Fruit fly (Drosophila melanogaster) whole organism, embryonic: Measurements from ENCODE around the gene Hexo1.

Source experiments
- ATbp ChIP-seq: fragments of 200-800 bp; sonication (Bioruptor generic); optimal IDR thresholded peaks from 2 replicates; lab custom pipeline; 2017; ENCODE audit warnings: missing biosample characterization, mild to moderate bottlenecking, missing genetic modification characterization, missing genetic modification reagents
- Aef1 ChIP-seq: fragments of 200-800 bp; sonication (Bioruptor generic); IDR thresholded peaks from 3 replicates; pipeline ENCODE4 v1.3.6; 2022; ENCODE audit warnings: missing biosample characterization, missing genetic modification characterization
- Awh ChIP-seq: fragments of 200-800 bp; sonication (Bioruptor generic); IDR thresholded peaks from 2 replicates; pipeline ENCODE4, ENCODE4 v1.3.6; 2022; ENCODE audit warnings: missing biosample characterization, missing genetic modification characterization
- CG10543 ChIP-seq: fragments of 200-800 bp; sonication (Bioruptor generic); optimal IDR thresholded peaks from 3 replicates; lab custom pipeline; 2017; ENCODE audit warnings: missing biosample characterization, mild to moderate bottlenecking, missing genetic modification characterization, moderate library complexity
- CG11456 ChIP-seq: fragments of 200-800 bp; sonication (Bioruptor generic); IDR thresholded peaks from 3 replicates; pipeline ENCODE4 v1.3.6; 2022; ENCODE audit warnings: missing biosample characterization, missing genetic modification characterization
- CG12071 ChIP-seq: fragments of 200-800 bp; sonication (Bioruptor generic); optimal IDR thresholded peaks from 3 replicates; lab custom pipeline; 2018; ENCODE audit warnings: missing biosample characterization, mild to moderate bottlenecking, missing genetic modification characterization
- CG1233 ChIP-seq: fragments of 200-800 bp; sonication (Bioruptor generic); optimal IDR thresholded peaks from 4 replicates; lab custom pipeline; 2018; ENCODE audit warnings: missing biosample characterization, mild to moderate bottlenecking, missing genetic modification characterization
- CG12391 ChIP-seq: fragments of 200-800 bp; sonication (Bioruptor generic); optimal IDR thresholded peaks from 3 replicates; lab custom pipeline; 2018; ENCODE audit warnings: missing biosample characterization, mild to moderate bottlenecking, missing genetic modification characterization, moderate library complexity
- CG12659 ChIP-seq: fragments of 200-800 bp; sonication (Bioruptor generic); optimal IDR thresholded peaks from 3 replicates; lab custom pipeline; 2017; ENCODE audit warnings: mild to moderate bottlenecking, missing biosample characterization, missing genetic modification reagents, missing genetic modification characterization
- CG13287 ChIP-seq: fragments of 200-800 bp; sonication (Bioruptor generic); IDR thresholded peaks from 2 replicates; pipeline ENCODE4 v1.3.6; 2022; ENCODE audit warnings: missing biosample characterization, missing genetic modification characterization; ENCODE audit not compliant: partially characterized antibody
- CG13894 ChIP-seq: fragments of 200-800 bp; sonication (Bioruptor generic); optimal IDR thresholded peaks from 3 replicates; lab custom pipeline; 2018; ENCODE audit warnings: missing biosample characterization, mild to moderate bottlenecking, missing genetic modification characterization, moderate library complexity
- CG14965 ChIP-seq: fragments of 200-800 bp; sonication (Bioruptor generic); optimal IDR thresholded peaks from 2 replicates; lab custom pipeline; 2016; ENCODE audit warnings: missing biosample characterization, missing genetic modification characterization, borderline replicate concordance
- CG17612 ChIP-seq: fragments of 200-800 bp; sonication (Bioruptor generic); IDR thresholded peaks from 2 replicates; pipeline ENCODE4 v1.3.6; 2022; ENCODE audit warnings: missing biosample characterization, missing genetic modification characterization
- CG18764 ChIP-seq: fragments of 200-800 bp; sonication (Bioruptor generic); optimal IDR thresholded peaks from 3 replicates; lab custom pipeline; 2016; ENCODE audit warnings: missing biosample characterization, missing genetic modification characterization
- CG2129 ChIP-seq: fragments of 200-800 bp; sonication (Bioruptor generic); IDR thresholded peaks from 2 replicates; pipeline ENCODE4 v1.3.6; 2022; ENCODE audit warnings: missing biosample characterization, missing genetic modification characterization; ENCODE audit not compliant: partially characterized antibody
- CG2199 ChIP-seq: fragments of 200-800 bp; sonication (Bioruptor generic); IDR thresholded peaks from 3 replicates; pipeline ENCODE4 v1.3.6; 2022; ENCODE audit warnings: missing biosample characterization, missing genetic modification characterization
- CG2678 ChIP-seq: fragments of 200-800 bp; sonication (Bioruptor generic); optimal IDR thresholded peaks from 3 replicates; lab custom pipeline; 2019; ENCODE audit warnings: missing biosample characterization, mild to moderate bottlenecking, missing genetic modification characterization, moderate library complexity
- CG4282 ChIP-seq: fragments of 200-800 bp; sonication (Bioruptor generic); optimal IDR thresholded peaks from 2 replicates; lab custom pipeline; 2016; ENCODE audit warnings: missing biosample characterization, missing genetic modification characterization
- CG4404 ChIP-seq: fragments of 200-800 bp; sonication (Bioruptor generic); IDR thresholded peaks from 2 replicates; pipeline ENCODE4 v1.3.6; 2022; ENCODE audit warnings: missing biosample characterization, missing genetic modification characterization
- CG6254 ChIP-seq: fragments of 200-800 bp; sonication (Bioruptor generic); optimal IDR thresholded peaks from 3 replicates; lab custom pipeline; 2017; ENCODE audit warnings: mild to moderate bottlenecking, missing biosample characterization, missing genetic modification reagents, missing genetic modification characterization
- CG7357 ChIP-seq: fragments of 200-800 bp; sonication (Bioruptor generic); IDR thresholded peaks from 3 replicates; pipeline ENCODE4 v1.3.6; 2022; ENCODE audit warnings: missing biosample characterization, missing genetic modification characterization
- CG7963 ChIP-seq: fragments of 200-800 bp; sonication (Bioruptor generic); IDR thresholded peaks from 3 replicates; pipeline ENCODE4 v1.3.6; 2022; ENCODE audit warnings: missing biosample characterization, missing genetic modification characterization; ENCODE audit not compliant: partially characterized antibody
- CG9797 ChIP-seq: fragments of 200-800 bp; sonication (Bioruptor generic); optimal IDR thresholded peaks from 3 replicates; lab custom pipeline; 2018; ENCODE audit warnings: missing biosample characterization, mild to moderate bottlenecking, missing genetic modification characterization
- Camta ChIP-seq: fragments of 200-800 bp; sonication (Bioruptor generic); optimal IDR thresholded peaks from 2 replicates; lab custom pipeline; 2016; ENCODE audit warnings: missing biosample characterization, missing genetic modification characterization
- Chrac-16 ChIP-seq: fragments of 200-800 bp; sonication (Bioruptor generic); optimal IDR thresholded peaks from 3 replicates; lab custom pipeline; 2016; ENCODE audit warnings: missing biosample characterization, missing genetic modification characterization
- CrebB ChIP-seq: fragments of 200-800 bp; sonication (Bioruptor generic); optimal IDR thresholded peaks from 3 replicates; lab custom pipeline; 2018; ENCODE audit warnings: missing biosample characterization, mild to moderate bottlenecking, missing genetic modification characterization
- Eip74EF ChIP-seq, 2 experiments: fragments of 200-800 bp in 1 of 2; fragments of >200 bp in 1 of 2; sonication (Bioruptor generic) in 1 of 2; optimal IDR thresholded peaks; 2 replicates each; lab custom pipeline; 2017 to 2019; ENCODE audit warnings: missing biosample characterization in 2 of 2, missing genetic modification characterization in 2 of 2, mild to moderate bottlenecking in 1 of 2, moderate library complexity in 1 of 2
- Fer2 ChIP-seq: fragments of 200-800 bp; sonication (Bioruptor generic); optimal IDR thresholded peaks from 2 replicates; lab custom pipeline; 2018; ENCODE audit warnings: missing biosample characterization, mild to moderate bottlenecking, missing genetic modification characterization, moderate library complexity
- HLH4C ChIP-seq: fragments of 200-800 bp; sonication (Bioruptor generic); IDR thresholded peaks from 3 replicates; pipeline ENCODE4 v1.3.6; 2022; ENCODE audit warnings: missing biosample characterization, missing genetic modification characterization; ENCODE audit not compliant: partially characterized antibody
- HLHmδ ChIP-seq: fragments of 200-800 bp; sonication (Bioruptor generic); optimal IDR thresholded peaks from 2 replicates; lab custom pipeline; 2018; ENCODE audit warnings: missing biosample characterization, mild to moderate bottlenecking, missing genetic modification characterization, moderate library complexity
- Hey ChIP-seq: fragments of 200-800 bp; sonication (Bioruptor generic); optimal IDR thresholded peaks from 3 replicates; lab custom pipeline; 2018; ENCODE audit warnings: missing biosample characterization, mild to moderate bottlenecking, missing genetic modification characterization
- Myb ChIP-seq: fragments of 200-800 bp; sonication (Bioruptor generic); optimal IDR thresholded peaks from 2 replicates; lab custom pipeline; 2016; ENCODE audit warnings: missing biosample characterization, missing genetic modification characterization
- NC2β ChIP-seq: fragments of 200-800 bp; sonication (Bioruptor generic); optimal IDR thresholded peaks from 2 replicates; lab custom pipeline; 2016; ENCODE audit warnings: missing biosample characterization, missing genetic modification characterization
- TFAM ChIP-seq: fragments of 200-800 bp; sonication (Bioruptor generic); optimal IDR thresholded peaks from 2 replicates; lab custom pipeline; 2017; ENCODE audit warnings: missing biosample characterization, missing genetic modification characterization, inconsistent platforms
- Tbp ChIP-seq: fragments of >200 bp; optimal IDR thresholded peaks from 2 replicates; lab custom pipeline; 2018; ENCODE audit warnings: missing biosample characterization, missing genetic modification characterization
- Xrp1 ChIP-seq: fragments of 200-800 bp; sonication (Bioruptor generic); IDR thresholded peaks from 2 replicates; pipeline ENCODE4 v1.3.6; 2022; ENCODE audit warnings: missing biosample characterization, missing genetic modification characterization
- cato ChIP-seq: fragments of 200-800 bp; sonication (Bioruptor generic); optimal IDR thresholded peaks from 2 replicates; lab custom pipeline; 2016; ENCODE audit warnings: missing biosample characterization, missing genetic modification characterization, borderline replicate concordance
- caup ChIP-seq: fragments of 200-800 bp; sonication (Bioruptor generic); optimal IDR thresholded peaks from 3 replicates; lab custom pipeline; 2017; ENCODE audit warnings: missing biosample characterization, mild to moderate bottlenecking, missing genetic modification characterization, moderate library complexity; ENCODE audit not compliant: severe bottlenecking
- chn ChIP-seq: fragments of 200-800 bp; sonication (Bioruptor generic); optimal IDR thresholded peaks from 2 replicates; lab custom pipeline; 2016; ENCODE audit warnings: missing biosample characterization, missing genetic modification characterization
- dimm ChIP-seq: fragments of 200-800 bp; sonication (Bioruptor generic); IDR thresholded peaks from 2 replicates; pipeline ENCODE4 v1.3.6; 2022; ENCODE audit warnings: missing biosample characterization, missing genetic modification characterization
- eyg ChIP-seq: fragments of 200-800 bp; sonication (Bioruptor generic); optimal IDR thresholded peaks from 3 replicates; lab custom pipeline; 2016; ENCODE audit warnings: missing biosample characterization, missing genetic modification characterization
- gfzf ChIP-seq: fragments of 200-800 bp; sonication (Bioruptor generic); optimal IDR thresholded peaks from 2 replicates; lab custom pipeline; 2016; ENCODE audit warnings: missing biosample characterization, mild to moderate bottlenecking, missing genetic modification characterization, moderate library complexity
- mam ChIP-seq: fragments of 200-800 bp; sonication (Bioruptor generic); optimal IDR thresholded peaks from 3 replicates; lab custom pipeline; 2016; ENCODE audit warnings: missing biosample characterization, missing genetic modification characterization
- mld ChIP-seq: fragments of 200-800 bp; sonication (Bioruptor generic); IDR thresholded peaks from 3 replicates; pipeline ENCODE4 v1.3.6; 2022; ENCODE audit warnings: missing biosample characterization, missing genetic modification characterization; ENCODE audit not compliant: partially characterized antibody
- nom ChIP-seq: fragments of 200-800 bp; sonication (Bioruptor generic); optimal IDR thresholded peaks from 2 replicates; lab custom pipeline; 2017; ENCODE audit warnings: missing biosample characterization, missing genetic modification characterization, mild to moderate bottlenecking, moderate library complexity, missing genetic modification reagents
- pnt ChIP-seq: fragments of 200-800 bp; sonication (Bioruptor generic); optimal IDR thresholded peaks from 3 replicates; lab custom pipeline; 2016; ENCODE audit warnings: missing biosample characterization, missing genetic modification characterization
- salm ChIP-seq: fragments of 200-800 bp; sonication (Bioruptor generic); optimal IDR thresholded peaks from 2 replicates; lab custom pipeline; 2018; ENCODE audit warnings: missing biosample characterization, mild to moderate bottlenecking, missing genetic modification characterization
- slbo ChIP-seq: fragments of 200-800 bp; sonication (Bioruptor generic); IDR thresholded peaks from 2 replicates; pipeline ENCODE4 v1.3.6; 2022; ENCODE audit warnings: missing biosample characterization, missing genetic modification characterization
- yki ChIP-seq: fragments of >200 bp; optimal IDR thresholded peaks from 3 replicates; lab custom pipeline; 2018
- zen2 ChIP-seq: fragments of 200-800 bp; sonication (Bioruptor generic); IDR thresholded peaks from 3 replicates; pipeline ENCODE4 v1.3.6; 2022; ENCODE audit warnings: missing biosample characterization, missing genetic modification characterization; ENCODE audit not compliant: partially characterized antibody

Hexo1 gene

DNA sequence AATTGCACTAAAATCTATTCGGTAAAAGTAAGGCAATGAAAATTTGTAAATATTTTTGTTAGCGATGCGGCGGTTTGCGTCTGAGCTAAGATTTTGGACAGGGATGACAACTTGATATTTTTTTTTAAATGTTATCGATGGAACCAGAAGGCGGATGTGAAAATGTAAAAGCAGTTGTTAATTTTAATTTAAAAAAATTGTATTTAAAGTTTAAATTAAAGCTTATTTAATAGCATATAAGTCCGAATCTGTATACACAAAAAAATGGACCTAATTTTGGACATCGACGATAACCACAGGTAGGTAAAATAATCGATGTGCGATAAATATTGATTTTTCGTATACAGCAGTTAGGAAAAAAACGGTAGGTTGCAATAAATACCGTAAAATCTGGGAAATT lies 26.1 kb upstream of the Hexo1 start, which contains the start of the genes CG11586 and VhaM9.7-a (continued):
- TF ChIP-seq Fer2 (tag; lab: Kevin White, UChicago) (no peak), Myb (GFP tag; lab: Kevin White, UChicago) (peak; percentile 68), CG7963 (GFP tag; lab: Robert Waterston, UW) (0 out of 3 replicates have a peak, but pooled peaks have one; percentile 38), CG4404 (no peak), Camta (no peak), TFAM (GFP tag; lab: Kevin White, UChicago) (no peak), CG12391 (peak; percentile 50), caup (GFP tag; lab: Kevin White, UChicago) (no peak), CG2678 (no peak), NC2β (GFP tag; lab: Kevin White, UChicago) (no peak), Tbp (GFP tag; lab: Kevin White, UChicago) (no peak), eyg (GFP tag; lab: Kevin White, UChicago) (no peak), CG14965 (GFP tag; lab: Kevin White, UChicago) (no peak), CG12659 (GFP tag; lab: Kevin White, UChicago) (peak; percentile 68), cato (GFP tag; lab: Kevin White, UChicago) (no peak), CG18764 (peak; percentile 2), salm (tag; lab: Kevin White, UChicago) (no peak), CG1233 (GFP tag; lab: Kevin White, UChicago) (no peak), CG9797 (GFP tag; lab: Kevin White, UChicago) (no peak), CG13287 (GFP tag; lab: Robert Waterston, UW) (peak; percentile 80), CG13894 (tag; lab: Kevin White, UChicago) (no peak), Awh (no peak), dimm (GFP tag; lab: Robert Waterston, UW) (no peak), yki (lab: Kevin White, UChicago) (no peak), chn (GFP tag; lab: Kevin White, UChicago) (no peak), Aef1 (no peak; the same call in 2 of the 3 replicates), CG7357 (GFP tag; lab: Robert Waterston, UW) (no peak), HLHmδ (GFP tag; lab: Kevin White, UChicago) (no peak), slbo (GFP tag; lab: Robert Waterston, UW) (no peak), gfzf (peak; percentile 56), zen2 (GFP tag; lab: Robert Waterston, UW) (no peak; the same call in 1 of the 3 replicates), Chrac-16 (GFP tag; lab: Kevin White, UChicago) (peak; percentile 2), Xrp1 (no peak; the same call in 1 of the 2 replicates), CG10543 (GFP tag; lab: Kevin White, UChicago) (no peak), CG11456 (no peak), HLH4C (GFP tag; lab: Robert Waterston, UW) (peak; percentile 80), CG2129 (GFP tag; lab: Robert Waterston, UW) (peak; percentile 37; the same call in 1 of the 2 replicates), ATbp (GFP tag; lab: Kevin White, UChicago) (no peak), mld (no peak), mam (no peak), CG6254 (GFP tag; lab: Kevin White, UChicago) (no peak), CG2199 (GFP tag; lab: Robert Waterston, UW) (no peak), CG12071 (GFP tag; lab: Kevin White, UChicago) (no peak), Hey (tag; lab: Kevin White, UChicago) (no peak), CG4282 (no peak), pnt (GFP tag; lab: Kevin White, UChicago) (no peak), Eip74EF (GFP tag; optimal IDR thresholded peaks at IDR 0.05; lab: Kevin White, UChicago) (peak in 1 of 2 experiments; percentile 8), CG17612 (GFP tag; lab: Robert Waterston, UW) (no peak), CrebB (tag; lab: Kevin White, UChicago) (no peak), nom (GFP tag; lab: Kevin White, UChicago) (no peak)
